Worm (Caenorhabditis elegans) whole organism, L3 larva: ENCODE results near the gene par-4.

ENCODE experiments used
- R02D3.7 ChIP-seq: fragments of 150-350 bp; optimal IDR thresholded peaks from 2 replicates; lab custom pipeline; 2014; ENCODE audit warnings: missing biosample characterization, missing genetic modification characterization
- ZK546.5 ChIP-seq: sonication (generic microtip); optimal IDR thresholded peaks from 2 replicates; lab custom pipeline; 2017; ENCODE audit warnings: missing biosample characterization, missing genetic modification characterization
- aly-2 ChIP-seq: fragments of 150-350 bp; optimal IDR thresholded peaks from 2 replicates; lab custom pipeline; 2014; ENCODE audit warnings: missing biosample characterization, missing genetic modification characterization
- ceh-16 ChIP-seq: sonication (generic microtip); optimal IDR thresholded peaks from 2 replicates; lab custom pipeline; 2017; ENCODE audit warnings: missing biosample characterization, missing genetic modification characterization
- ceh-28 ChIP-seq: fragments of 150-350 bp; optimal IDR thresholded peaks from 2 replicates; lab custom pipeline; 2014; ENCODE audit warnings: missing biosample characterization, missing genetic modification reagents, missing genetic modification characterization
- ceh-82 ChIP-seq: fragments of 150-350 bp; optimal IDR thresholded peaks from 2 replicates; lab custom pipeline; 2014; ENCODE audit warnings: missing biosample characterization, missing genetic modification characterization
- ceh-9 ChIP-seq: sonication (generic microtip); optimal IDR thresholded peaks from 2 replicates; lab custom pipeline; 2018; ENCODE audit warnings: missing biosample characterization, missing genetic modification characterization
- daf-12 ChIP-seq: fragments of 150-350 bp; optimal IDR thresholded peaks from 2 replicates; lab custom pipeline; 2014; ENCODE audit warnings: missing biosample characterization, missing genetic modification reagents, missing genetic modification characterization
- egl-5 ChIP-seq: fragments of 150-350 bp; optimal IDR thresholded peaks from 2 replicates; lab custom pipeline; 2017; ENCODE audit warnings: missing biosample characterization, missing genetic modification reagents, missing genetic modification characterization, inconsistent platforms
- elt-2 ChIP-seq: sonication (generic microtip); optimal IDR thresholded peaks from 2 replicates; lab custom pipeline; 2016; ENCODE audit warnings: missing genetic modification reagents, mild to moderate bottlenecking, missing genetic modification characterization, missing compliant biosample characterization
- elt-3 ChIP-seq, 3 experiments: fragments of 150-350 bp in 1 of 3; sonication (generic microtip) in 2 of 3; optimal IDR thresholded peaks; 2 replicates in 2 of 3; 4 replicates in 1 of 3; lab custom pipeline; 2014 to 2017; ENCODE audit warnings: missing biosample characterization in 3 of 3, missing genetic modification characterization in 3 of 3
- eor-1 ChIP-seq, 2 experiments: fragments of 150-350 bp; optimal IDR thresholded peaks; 2 replicates each; lab custom pipeline; 2014 to 2018; ENCODE audit warnings: missing biosample characterization in 2 of 2, missing genetic modification characterization in 2 of 2
- fkh-10 ChIP-seq: sonication (generic microtip); optimal IDR thresholded peaks from 2 replicates; lab custom pipeline; 2017; ENCODE audit warnings: missing biosample characterization, missing genetic modification reagents, missing genetic modification characterization
- fkh-2 ChIP-seq: fragments of 150-350 bp; optimal IDR thresholded peaks from 2 replicates; lab custom pipeline; 2014; ENCODE audit warnings: missing biosample characterization, missing genetic modification reagents, missing genetic modification characterization
- jun-1 ChIP-seq: fragments of 150-350 bp; optimal IDR thresholded peaks from 2 replicates; lab custom pipeline; 2014; ENCODE audit warnings: missing biosample characterization, missing genetic modification reagents, missing genetic modification characterization
- lsy-12 ChIP-seq: sonication (generic microtip); optimal IDR thresholded peaks from 2 replicates; lab custom pipeline; 2016; ENCODE audit warnings: mild to moderate bottlenecking, missing genetic modification characterization, missing compliant biosample characterization
- mdl-1 ChIP-seq: fragments of 150-350 bp; optimal IDR thresholded peaks from 2 replicates; lab custom pipeline; 2014; ENCODE audit warnings: missing biosample characterization, missing genetic modification characterization
- mml-1 ChIP-seq: fragments of 150-350 bp; sonication (generic microtip); optimal IDR thresholded peaks from 3 replicates; lab custom pipeline; 2014; ENCODE audit warnings: missing biosample characterization, missing genetic modification characterization
- nfya-1 ChIP-seq: sonication (generic microtip); optimal IDR thresholded peaks from 2 replicates; lab custom pipeline; 2017; ENCODE audit warnings: missing genetic modification characterization, mild to moderate bottlenecking, missing compliant biosample characterization, antibody characterized with exemption, moderate library complexity; ENCODE audit not compliant: insufficient read depth
- nhr-11 ChIP-seq: fragments of 150-350 bp; optimal IDR thresholded peaks from 2 replicates; lab custom pipeline; 2014; ENCODE audit warnings: missing biosample characterization, missing genetic modification characterization
- nhr-12 ChIP-seq: fragments of 150-350 bp; optimal IDR thresholded peaks from 2 replicates; lab custom pipeline; 2014; ENCODE audit warnings: missing biosample characterization, missing genetic modification characterization
- nhr-25 ChIP-seq: sonication (generic microtip); optimal IDR thresholded peaks from 2 replicates; lab custom pipeline; 2017; ENCODE audit warnings: missing biosample characterization, missing genetic modification characterization
- nhr-28 ChIP-seq: fragments of 150-350 bp; optimal IDR thresholded peaks from 2 replicates; lab custom pipeline; 2014; ENCODE audit warnings: missing biosample characterization, missing genetic modification characterization
- nhr-67 ChIP-seq: fragments of 150-350 bp; optimal IDR thresholded peaks from 2 replicates; lab custom pipeline; 2014; ENCODE audit warnings: missing biosample characterization, missing genetic modification characterization
- nhr-77 ChIP-seq: fragments of 150-350 bp; optimal IDR thresholded peaks from 2 replicates; lab custom pipeline; 2014; ENCODE audit warnings: missing biosample characterization, missing genetic modification characterization
- pha-4 ChIP-seq: fragments of 150-350 bp; optimal IDR thresholded peaks from 2 replicates; lab custom pipeline; 2014; ENCODE audit warnings: missing biosample characterization, missing genetic modification reagents, missing genetic modification characterization
- pqm-1 ChIP-seq: fragments of 150-350 bp; optimal IDR thresholded peaks from 2 replicates; lab custom pipeline; 2017; ENCODE audit warnings: missing biosample characterization, missing genetic modification characterization, inconsistent platforms
- skn-1 ChIP-seq: fragments of 150-350 bp; optimal IDR thresholded peaks from 2 replicates; lab custom pipeline; 2014; ENCODE audit warnings: missing biosample characterization, missing genetic modification characterization
- snpc-4 ChIP-seq: fragments of 150-350 bp; optimal IDR thresholded peaks from 2 replicates; lab custom pipeline; 2014; ENCODE audit warnings: missing biosample characterization, missing genetic modification characterization
- tbx-2 ChIP-seq: sonication (generic microtip); optimal IDR thresholded peaks from 2 replicates; lab custom pipeline; 2016; ENCODE audit warnings: mild to moderate bottlenecking, missing genetic modification characterization, missing compliant biosample characterization
- unc-62 ChIP-seq: fragments of 150-350 bp; sonication (generic microtip); optimal IDR thresholded peaks from 4 replicates; lab custom pipeline; 2014; ENCODE audit warnings: missing biosample characterization, missing genetic modification reagents, missing genetic modification characterization
- zag-1 ChIP-seq: fragments of 150-350 bp; optimal IDR thresholded peaks from 2 replicates; lab custom pipeline; 2014; ENCODE audit warnings: missing biosample characterization, missing genetic modification characterization
- ztf-11 ChIP-seq: fragments of 150-350 bp; optimal IDR thresholded peaks from 2 replicates; lab custom pipeline; 2014; ENCODE audit warnings: missing biosample characterization, missing genetic modification characterization
- ztf-4 ChIP-seq: fragments of 150-350 bp; optimal IDR thresholded peaks from 2 replicates; lab custom pipeline; 2014; ENCODE audit warnings: missing biosample characterization, missing genetic modification characterization

Gene par-4

DNA sequence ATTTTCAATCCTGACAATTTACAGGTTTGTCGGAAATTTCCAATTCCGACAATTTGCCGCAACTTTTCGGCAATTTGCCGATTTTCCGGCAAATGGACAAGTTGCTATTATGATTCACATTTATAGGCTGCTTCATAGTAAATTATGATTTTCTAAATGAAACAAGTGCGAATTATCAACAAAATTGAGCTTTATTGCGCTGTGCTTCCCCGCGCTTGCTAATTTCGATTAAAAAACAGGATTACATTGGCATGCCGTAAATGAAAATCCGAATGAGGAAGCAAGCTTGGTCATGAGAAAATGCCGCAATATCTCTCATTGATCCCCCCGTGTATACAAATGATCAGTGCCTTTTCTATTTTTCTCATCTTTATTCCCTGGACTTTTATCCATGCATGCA lies 40.2 kb downstream of the par-4 start, which contains the start of gene Y37H2A.10:
TSS of gene Y37H2A.10 (plus strand) at position 301 of the 400 bp plus-strand sequence.
- TF ChIP-seq R02D3.7 (tag; lab: Kevin White, UChicago): no peak
- no peak for TF ChIP-seq ZK546.5
- TF ChIP-seq ceh-16 (tag; lab: Kevin White, UChicago): no peak
- no peak for TF ChIP-seq elt-2 (tag; lab: Kevin White, UChicago)
- TF ChIP-seq nhr-25: no peak
- TF ChIP-seq fkh-10 (GFP tag; lab: Kevin White, UChicago): no peak
- TF ChIP-seq elt-3 (tag; optimal IDR thresholded peaks at IDR 0.05; lab: Kevin White, UChicago): no peak
- no peak for TF ChIP-seq zag-1 (tag; lab: Kevin White, UChicago)
- TF ChIP-seq fkh-2 (tag; lab: Kevin White, UChicago): no peak
- no peak for TF ChIP-seq lsy-12 (tag; lab: Kevin White, UChicago)
- no peak for TF ChIP-seq mml-1 (tag; lab: Kevin White, UChicago)
- TF ChIP-seq ceh-82: no peak
- no peak for TF ChIP-seq snpc-4 (tag; lab: Kevin White, UChicago)
- no peak for TF ChIP-seq mdl-1
- TF ChIP-seq nfya-1 (tag; lab: Kevin White, UChicago): no peak
- no peak for TF ChIP-seq egl-5
- TF ChIP-seq, all 47 proteins: peak for 0

- TF ChIP-seq nfya-1 (tag; lab: Kevin White, UChicago) (no peak), fkh-2 (tag; lab: Kevin White, UChicago) (no peak), zag-1 (tag; lab: Kevin White, UChicago) (no peak), nhr-28 (tag; lab: Kevin White, UChicago) (no peak), jun-1 (tag; lab: Kevin White, UChicago) (no peak), pqm-1 (no peak), skn-1 (tag; lab: Kevin White, UChicago) (no peak), daf-12 (tag; lab: Kevin White, UChicago) (no peak), tbx-2 (tag; lab: Kevin White, UChicago) (no peak), ztf-11 (tag; lab: Kevin White, UChicago) (no peak), eor-1 (tag; optimal IDR thresholded peaks at IDR 0.05; lab: Kevin White, UChicago) (no peak)
- TF ChIP-seq, all 47 proteins: peak for 0
Observed at ce11 chrV:18141161-18141560, 42.7 kb downstream of the par-4 start, which contains the start of gene Y37H2A.11. TSS of gene Y37H2A.11 (plus strand) at chrV:18141461.

ce11 chrV:18142549-18142948 lies 44.1 kb downstream of the par-4 start, which contains the start of gene Y37H2A.13:
TSS of gene Y37H2A.13 (plus strand) at chrV:18142849.
- no peak for TF ChIP-seq elt-2 (tag; lab: Kevin White, UChicago)

DNA sequence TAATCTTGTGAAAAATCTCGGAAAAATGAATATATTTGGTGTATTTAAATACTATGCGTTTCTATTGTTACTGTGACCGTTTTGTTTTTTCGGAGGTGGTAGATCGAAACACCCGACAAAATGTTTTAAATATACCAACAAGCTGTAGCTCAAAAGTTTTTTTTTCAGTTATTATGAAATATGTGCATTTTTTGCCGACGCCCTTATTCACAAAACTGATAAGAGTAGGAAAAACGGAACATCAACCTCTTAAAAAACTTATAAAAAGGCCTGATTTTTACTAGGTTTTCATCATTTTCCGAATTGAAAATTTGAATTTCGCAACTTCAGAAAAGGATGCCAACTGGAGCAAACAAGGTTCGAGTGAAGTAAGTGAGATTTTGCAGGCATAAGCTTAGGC lies 45.0 kb downstream of the par-4 start, which contains the start of gene Y37H2A.14:
TSS of gene Y37H2A.14 (plus strand) at position 301 of the 400 bp plus-strand sequence.
- TF ChIP-seq aly-2: no peak
- no peak for TF ChIP-seq nhr-77 (tag; lab: Kevin White, UChicago)
- TF ChIP-seq ceh-28 (tag; lab: Kevin White, UChicago): no peak
- TF ChIP-seq ceh-9 (tag; lab: Kevin White, UChicago): no peak
- TF ChIP-seq unc-62 (GFP tag; lab: Kevin White, UChicago): no peak
- TF ChIP-seq pha-4: no peak
- TF ChIP-seq nhr-12 (tag; lab: Kevin White, UChicago): no peak

DNA sequence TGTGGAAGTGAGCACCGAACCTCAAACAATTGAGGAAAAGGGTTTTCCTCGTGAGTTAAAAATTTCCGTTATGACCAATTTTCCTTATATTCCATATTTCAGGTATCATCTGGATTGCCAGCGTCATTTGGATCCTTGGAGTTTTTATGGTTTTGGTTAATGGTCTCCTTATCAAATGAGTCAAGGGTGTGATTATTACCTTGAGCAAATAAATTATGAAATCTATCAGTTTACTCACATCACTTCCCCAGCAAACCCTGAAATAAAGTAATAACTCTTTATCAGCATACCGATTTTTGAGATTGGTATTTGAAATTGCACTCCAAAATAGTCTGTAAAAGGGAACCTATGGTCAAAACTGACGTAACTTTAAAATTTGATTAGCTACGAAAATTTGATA lies 46.0 kb downstream of the par-4 start:
- TF ChIP-seq elt-2 (tag; lab: Kevin White, UChicago) (no peak), ZK546.5 (no peak), nhr-67 (tag; lab: Kevin White, UChicago) (no peak), nhr-11 (tag; lab: Kevin White, UChicago) (no peak), ztf-4 (tag; lab: Kevin White, UChicago) (no peak), nfya-1 (tag; lab: Kevin White, UChicago) (no peak)
